Fruit fly (Drosophila melanogaster): Measurements from ENCODE around the gene Inx2.

The Inx2 gene

dm6 chrX:7001135-7001769, 2.8 kb downstream of the Inx2 start (continued):
- TF ChIP-seq CG6683 (GFP tag; optimal IDR thresholded peaks at IDR 0.05) (no peak), CG7786 (GFP tag; optimal IDR thresholded peaks at IDR 0.05) (peak; percentile 15), fd64A (GFP tag; optimal IDR thresholded peaks at IDR 0.05) (no peak), CG12744 (GFP tag; optimal IDR thresholded peaks at IDR 0.05) (no peak), tio (GFP tag; optimal IDR thresholded peaks at IDR 0.05) (no peak), gcm2 (GFP tag; optimal IDR thresholded peaks at IDR 0.05) (no peak), Chrac-16 (GFP tag; optimal IDR thresholded peaks at IDR 0.05) (peak; percentile 31), grau (tag; optimal IDR thresholded peaks at IDR 0.05) (peak; percentile 64), CG17186 (GFP tag; optimal IDR thresholded peaks at IDR 0.05) (no peak), CG7556 (GFP tag; optimal IDR thresholded peaks at IDR 0.05) (peak; percentile 62), CG32767 (GFP tag; IDR thresholded peaks at IDR 0.05) (peak; percentile 49; the same call in 1 of the 2 replicates), Bteb2 (GFP tag; optimal IDR thresholded peaks at IDR 0.05) (no peak), nau (GFP tag; optimal IDR thresholded peaks at IDR 0.05) (no peak), Side (GFP tag; optimal IDR thresholded peaks at IDR 0.05) (no peak), zen (tag; optimal IDR thresholded peaks at IDR 0.05) (no peak), CG3407 (GFP tag; optimal IDR thresholded peaks at IDR 0.05) (no peak), CG2889 (GFP tag; IDR thresholded peaks at IDR 0.05) (no peak), yki (optimal IDR thresholded peaks at IDR 0.05) (no peak), Med (GFP tag) (peak; percentile 82), vnd (GFP tag; IDR thresholded peaks at IDR 0.05; ENCODE audit: partially characterized antibody) (no peak), CG6813 (GFP tag; optimal IDR thresholded peaks at IDR 0.05) (peak; percentile 53), amos (GFP tag; IDR thresholded peaks at IDR 0.05; ENCODE audit: partially characterized antibody) (no peak), jing (GFP tag; optimal IDR thresholded peaks at IDR 0.05) (no peak), B-H2 (GFP tag; optimal IDR thresholded peaks at IDR 0.05) (no peak), CG9437 (GFP tag; optimal IDR thresholded peaks at IDR 0.05) (peak; percentile 36), CG14014 (GFP tag; IDR thresholded peaks at IDR 0.05) (peak; percentile 16; the same call in 1 of the 2 replicates), CG17328 (GFP tag; IDR thresholded peaks at IDR 0.05) (peak; percentile 43; the same call in 1 of the 2 replicates), schlank (tag; optimal IDR thresholded peaks at IDR 0.05) (no peak), Meics (GFP tag; optimal IDR thresholded peaks at IDR 0.05) (peak; percentile 63), unc-4 (GFP tag; IDR thresholded peaks at IDR 0.05; ENCODE audit: partially characterized antibody) (no peak), Scr (GFP tag; IDR thresholded peaks at IDR 0.05; ENCODE audit: partially characterized antibody) (no peak), CG14710 (tag; optimal IDR thresholded peaks at IDR 0.05) (peak; percentile 25), CG2712 (tag; optimal IDR thresholded peaks at IDR 0.05) (peak; percentile 72), ab (GFP tag; optimal IDR thresholded peaks at IDR 0.05) (no peak), CG17829 (tag; optimal IDR thresholded peaks at IDR 0.05) (peak; percentile 46), seq (GFP tag; IDR thresholded peaks at IDR 0.05) (no peak), sens (GFP tag) (peak; percentile 26), PHDP (tag; optimal IDR thresholded peaks at IDR 0.05) (peak; percentile 23), Bdp1 (GFP tag; optimal IDR thresholded peaks at IDR 0.05) (no peak), fd3F (GFP tag; optimal IDR thresholded peaks at IDR 0.05) (peak; percentile 17), crc (GFP tag; optimal IDR thresholded peaks at IDR 0.05) (no peak), Ptx1 (GFP tag; IDR thresholded peaks at IDR 0.05) (peak; percentile 51; the same call in 1 of the 2 replicates), phol (tag; optimal IDR thresholded peaks at IDR 0.05) (peak; percentile 29), CG6175 (GFP tag; IDR thresholded peaks at IDR 0.05) (no peak), E2f1 (GFP tag; IDR thresholded peaks at IDR 0.05) (peak; percentile 50; the same call in 1 of the 2 replicates), CG34422 (GFP tag; IDR thresholded peaks at IDR 0.05) (0 out of 3 replicates have a peak, but pooled peaks have one; percentile 62), CG6854 (GFP tag; optimal IDR thresholded peaks at IDR 0.05) (no peak), tx (GFP tag; optimal IDR thresholded peaks at IDR 0.05) (no peak), Pdp1 (GFP tag; optimal IDR thresholded peaks at IDR 0.05) (peak in 1 of 2 experiments; percentile 63), CG34224 (GFP tag; IDR thresholded peaks at IDR 0.05; ENCODE audit: partially characterized antibody) (no peak)
